Fruit fly (Drosophila melanogaster): ENCODE measurements around the gene CG4880.

DNA sequence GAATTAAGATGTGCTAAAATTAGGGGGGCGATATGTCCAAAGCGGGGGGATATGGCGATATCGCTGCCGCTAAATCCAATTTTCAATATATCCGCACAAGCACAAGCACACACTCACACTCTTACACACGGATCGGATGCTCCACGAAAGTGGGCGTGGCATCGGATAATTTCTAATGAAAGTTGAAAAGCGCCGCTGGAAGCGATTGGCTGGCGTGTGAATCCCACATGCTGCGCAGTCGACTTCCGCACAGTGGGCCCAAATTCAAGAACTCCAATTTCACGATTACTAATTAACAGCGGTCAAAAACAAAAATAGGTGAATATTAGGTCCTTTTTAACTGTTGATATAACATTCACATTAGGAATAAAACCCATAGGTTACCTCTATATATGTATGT lies 25.3 kb downstream of the CG4880 start:
- TF ChIP-seq psq (optimal IDR thresholded peaks at IDR 0.05) (no peak), h (optimal IDR thresholded peaks at IDR 0.05) (no peak), Myc (optimal IDR thresholded peaks at IDR 0.05) (no peak), ttk (optimal IDR thresholded peaks at IDR 0.05) (no peak)

Measured in Kc167 (cell line).